Worm (Caenorhabditis elegans) whole organism, dauer: Measurements from ENCODE around the gene T05G5.5.

Experiments used
- unc-62 ChIP-seq: sonication (generic microtip); optimal IDR thresholded peaks from 2 replicates; lab custom pipeline; 2017; ENCODE audit warnings: missing biosample characterization, missing genetic modification reagents, missing genetic modification characterization

Gene T05G5.5

ce11 chrIII:9705157-9705905 lies 45.9 kb downstream of the T05G5.5 start:
- TF ChIP-seq unc-62 (GFP tag; lab: Kevin White, UChicago): no peak

- no peak for TF ChIP-seq unc-62 (GFP tag; lab: Kevin White, UChicago)
These were observed 46.7 kb downstream of the T05G5.5 start for ce11 chrIII:9704606-9704938.

ce11 chrIII:9703747-9704605 lies 47.3 kb downstream of the T05G5.5 start:
- no peak for TF ChIP-seq unc-62 (GFP tag; lab: Kevin White, UChicago)

ce11 chrIII:9702665-9703252 lies 48.5 kb downstream of the T05G5.5 start:
- TF ChIP-seq unc-62 (GFP tag; lab: Kevin White, UChicago): no peak

- TF ChIP-seq unc-62 (GFP tag; lab: Kevin White, UChicago): no peak
These were observed 49.4 kb downstream of the T05G5.5 start for ce11 chrIII:9701798-9702197.

ce11 chrIII:9700114-9700690 lies 51.0 kb downstream of the T05G5.5 start:
- TF ChIP-seq unc-62 (GFP tag; lab: Kevin White, UChicago): no peak
